Worm (Caenorhabditis elegans) whole organism, L1 larva: Measurements from ENCODE around the gene let-418.

Experiments
- C04F5.9 ChIP-seq: sonication (generic microtip); optimal IDR thresholded peaks from 2 replicates; lab custom pipeline; 2016; ENCODE audit warnings: missing genetic modification characterization, missing compliant biosample characterization
- Y116A8C.19 ChIP-seq: sonication (generic microtip); optimal IDR thresholded peaks from 2 replicates; lab custom pipeline; 2016; ENCODE audit warnings: missing compliant biosample characterization, missing genetic modification characterization, borderline replicate concordance
- ama-1 ChIP-seq: fragments of 150-350 bp; optimal IDR thresholded peaks from 2 replicates; lab custom pipeline; 2014
- blmp-1 ChIP-seq: fragments of 150-350 bp; optimal IDR thresholded peaks from 2 replicates; lab custom pipeline; 2014; ENCODE audit warnings: missing biosample characterization, missing genetic modification characterization
- ceh-8 ChIP-seq: fragments of 200-800 bp; sonication (Bioruptor generic); optimal IDR thresholded peaks from 2 replicates; lab custom pipeline; 2018; ENCODE audit warnings: mild to moderate bottlenecking, missing genetic modification characterization, moderate library complexity, missing compliant biosample characterization
- ceh-82 ChIP-seq, 3 experiments: fragments of 150-350 bp in 1 of 3; sonication (generic microtip) in 2 of 3; optimal IDR thresholded peaks; 2 replicates each; lab custom pipeline; 2014 to 2017; ENCODE audit warnings: missing biosample characterization in 3 of 3, missing genetic modification characterization in 3 of 3
- ces-1 ChIP-seq: fragments of 150-350 bp; optimal IDR thresholded peaks from 2 replicates; lab custom pipeline; 2014; ENCODE audit warnings: missing biosample characterization, missing genetic modification reagents, missing genetic modification characterization
- efl-1 ChIP-seq, 4 experiments: fragments of 150-350 bp; optimal IDR thresholded peaks in 3 of 4; peaks in 1 of 4; 1 replicate in 1 of 4; 2 replicates in 3 of 4; lab custom pipeline; 2014; ENCODE audit warnings: missing biosample characterization in 2 of 4, missing genetic modification characterization in 2 of 4, missing genetic modification reagents in 2 of 4
- egl-27 ChIP-seq, 2 experiments: fragments of 150-350 bp in 1 of 2; sonication (generic microtip); optimal IDR thresholded peaks; 3 replicates each; lab custom pipeline; 2017 to 2018; ENCODE audit warnings: missing biosample characterization in 2 of 2, missing genetic modification characterization in 2 of 2, missing genetic modification reagents in 2 of 2
- elt-3 ChIP-seq, 6 experiments: fragments of 150-350 bp in 1 of 6; sonication (generic microtip); optimal IDR thresholded peaks; 2 replicates each; lab custom pipeline; 2017 to 2018; ENCODE audit warnings: missing biosample characterization in 6 of 6, missing genetic modification characterization in 6 of 6, inconsistent platforms in 1 of 6
- fkh-10 ChIP-seq: sonication (generic microtip); optimal IDR thresholded peaks from 2 replicates; lab custom pipeline; 2017; ENCODE audit warnings: missing biosample characterization, missing genetic modification reagents, missing genetic modification characterization
- fos-1 ChIP-seq: fragments of 150-350 bp; optimal IDR thresholded peaks from 2 replicates; lab custom pipeline; 2014; ENCODE audit warnings: missing biosample characterization, missing genetic modification characterization
- irx-1 ChIP-seq: sonication (generic microtip); optimal IDR thresholded peaks from 2 replicates; lab custom pipeline; 2016; ENCODE audit warnings: missing genetic modification characterization, missing compliant biosample characterization
- lin-13 ChIP-seq: fragments of 150-350 bp; optimal IDR thresholded peaks from 2 replicates; lab custom pipeline; 2014; ENCODE audit warnings: missing biosample characterization, missing genetic modification reagents, missing genetic modification characterization
- lin-14 ChIP-seq: fragments of 200-800 bp; sonication (Bioruptor generic); optimal IDR thresholded peaks from 2 replicates; lab custom pipeline; 2018; ENCODE audit warnings: mild to moderate bottlenecking, missing genetic modification characterization, moderate library complexity, missing compliant biosample characterization
- lin-35 ChIP-seq, 2 experiments: fragments of 150-350 bp; optimal IDR thresholded peaks; 2 replicates each; lab custom pipeline; 2014; ENCODE audit warnings: missing biosample characterization in 2 of 2, missing genetic modification characterization in 2 of 2, missing genetic modification reagents in 2 of 2
- lir-3 ChIP-seq: sonication (generic microtip); optimal IDR thresholded peaks from 2 replicates; lab custom pipeline; 2016; ENCODE audit warnings: mild to moderate bottlenecking, missing genetic modification characterization, moderate library complexity, missing compliant biosample characterization; ENCODE audit not compliant: poor library complexity
- lsy-2 ChIP-seq, 2 experiments: fragments of 150-350 bp; optimal IDR thresholded peaks; 2 replicates each; lab custom pipeline; 2014; ENCODE audit warnings: missing biosample characterization in 2 of 2, missing genetic modification characterization in 2 of 2
- mdl-1 ChIP-seq, 2 experiments: fragments of 150-350 bp; optimal IDR thresholded peaks; 2 replicates each; lab custom pipeline; 2014 to 2017; ENCODE audit warnings: missing biosample characterization in 2 of 2, missing genetic modification characterization in 2 of 2, inconsistent platforms in 1 of 2
- nhr-20 ChIP-seq: sonication (generic microtip); optimal IDR thresholded peaks from 2 replicates; lab custom pipeline; 2016; ENCODE audit warnings: mild to moderate bottlenecking, missing genetic modification characterization, missing compliant biosample characterization
- nhr-76 ChIP-seq: sonication (generic microtip); optimal IDR thresholded peaks from 2 replicates; lab custom pipeline; 2017; ENCODE audit warnings: missing biosample characterization, missing genetic modification characterization
- pag-3 ChIP-seq: sonication (generic microtip); optimal IDR thresholded peaks from 2 replicates; lab custom pipeline; 2017; ENCODE audit warnings: missing genetic modification characterization, mild to moderate bottlenecking, missing compliant biosample characterization, antibody characterized with exemption, borderline replicate concordance; ENCODE audit not compliant: insufficient read depth
- skn-1 ChIP-seq: fragments of 150-350 bp; optimal IDR thresholded peaks from 2 replicates; lab custom pipeline; 2014; ENCODE audit warnings: missing biosample characterization, missing genetic modification characterization
- sptf-1 ChIP-seq: fragments of 150-350 bp; optimal IDR thresholded peaks from 2 replicates; lab custom pipeline; 2014; ENCODE audit warnings: missing biosample characterization, missing genetic modification characterization
- tbx-2 ChIP-seq: sonication (generic microtip); optimal IDR thresholded peaks from 2 replicates; lab custom pipeline; 2016; ENCODE audit warnings: missing genetic modification characterization, missing compliant biosample characterization
- tlp-1 ChIP-seq: fragments of 150-350 bp; optimal IDR thresholded peaks from 2 replicates; lab custom pipeline; 2014; ENCODE audit warnings: missing biosample characterization, missing genetic modification characterization
- unc-62 ChIP-seq: fragments of 150-350 bp; optimal IDR thresholded peaks from 2 replicates; lab custom pipeline; 2014; ENCODE audit warnings: missing biosample characterization, missing genetic modification reagents, missing genetic modification characterization
- unc-86 ChIP-seq: sonication (generic microtip); optimal IDR thresholded peaks from 2 replicates; lab custom pipeline; 2016; ENCODE audit warnings: missing genetic modification characterization, missing compliant biosample characterization
- unc-98 ChIP-seq: fragments of 200-800 bp; sonication (Bioruptor generic); IDR thresholded peaks from 2 replicates; pipeline ENCODE4 v1.3.6; 2022; ENCODE audit warnings: missing genetic modification characterization, missing compliant biosample characterization
- xbp-1 ChIP-seq: sonication (generic microtip); optimal IDR thresholded peaks from 2 replicates; lab custom pipeline; 2016; ENCODE audit warnings: missing genetic modification characterization, missing compliant biosample characterization
- ztf-4 ChIP-seq: fragments of 150-350 bp; optimal IDR thresholded peaks from 2 replicates; lab custom pipeline; 2014; ENCODE audit warnings: missing biosample characterization, missing genetic modification characterization

let-418 gene

ce11 chrV:5780713-5781360, 45.8 kb upstream of the let-418 start, which contains the start of gene F44E7.5 (continued):
- TF ChIP-seq efl-1 (optimal IDR thresholded peaks at IDR 0.05; lab: Kevin White, UChicago) (peak; percentile 34 to 61), efl-1 (GFP tag; optimal IDR thresholded peaks at IDR 0.05 in 1 of 2; lab: Kevin White, UChicago) (peak; percentile 23 to 87), lin-35 (GFP tag; optimal IDR thresholded peaks at IDR 0.05; lab: Kevin White, UChicago) (peak; percentile 0 to 41), mdl-1 (tag; optimal IDR thresholded peaks at IDR 0.05; lab: Kevin White, UChicago) (peak in 1 of 2 experiments; percentile 20)
- TF ChIP-seq, all 84 proteins: peak for 29

ce11 chrV:5782687-5783086, 43.9 kb upstream of the let-418 start, which contains the start of gene fbxa-183:
Gene fbxa-183 (minus strand): TSS chrV:5782787.
- no peak for TF ChIP-seq mdl-1 (tag; optimal IDR thresholded peaks at IDR 0.05; lab: Kevin White, UChicago)
- no peak for TF ChIP-seq blmp-1 (tag; lab: Kevin White, UChicago)
- no peak for TF ChIP-seq efl-1 (optimal IDR thresholded peaks at IDR 0.05; lab: Kevin White, UChicago)
- TF ChIP-seq efl-1 (GFP tag; optimal IDR thresholded peaks at IDR 0.05 in 1 of 2; lab: Kevin White, UChicago) = no peak
- TF ChIP-seq egl-27 (tag; optimal IDR thresholded peaks at IDR 0.05; lab: Kevin White, UChicago) = no peak
- no peak for TF ChIP-seq tlp-1 (tag; lab: Kevin White, UChicago)
- no peak for TF ChIP-seq tbx-2 (tag; lab: Kevin White, UChicago)
- TF ChIP-seq nhr-76 (tag; lab: Kevin White, UChicago) = no peak
- TF ChIP-seq xbp-1 (tag; lab: Kevin White, UChicago) = no peak
- no peak for TF ChIP-seq lir-3
- TF ChIP-seq ztf-4 = no peak
- TF ChIP-seq unc-98 (GFP tag; lab: Robert Waterston, UW) = no peak
- TF ChIP-seq skn-1 (tag; lab: Kevin White, UChicago) = no peak
- TF ChIP-seq Y116A8C.19 (tag; lab: Kevin White, UChicago) = no peak
- no peak for TF ChIP-seq unc-62 (GFP tag; lab: Kevin White, UChicago)

- TF ChIP-seq lin-14 (GFP tag; lab: Kevin White, UChicago) (no peak), fos-1 (tag; lab: Kevin White, UChicago) (no peak), irx-1 (no peak), nhr-76 (tag; lab: Kevin White, UChicago) (no peak), unc-98 (GFP tag; lab: Robert Waterston, UW) (no peak), unc-86 (no peak), skn-1 (tag; lab: Kevin White, UChicago) (no peak), elt-3 (tag; optimal IDR thresholded peaks at IDR 0.05; lab: Kevin White, UChicago) (no peak), ces-1 (GFP tag; lab: Kevin White, UChicago) (no peak), lin-13 (GFP tag; lab: Kevin White, UChicago) (no peak), sptf-1 (tag; lab: Kevin White, UChicago) (no peak), lsy-2 (tag; optimal IDR thresholded peaks at IDR 0.05; lab: Kevin White, UChicago) (no peak), ceh-82 (tag; optimal IDR thresholded peaks at IDR 0.05; lab: Kevin White, UChicago) (no peak), pag-3 (tag; lab: Kevin White, UChicago) (no peak), C04F5.9 (no peak), lir-3 (no peak), ama-1 (lab: Kevin White, UChicago) (no peak), ceh-8 (GFP tag; lab: Kevin White, UChicago) (no peak)
- TF ChIP-seq, all 84 proteins: peak for 0
Measured at ce11 chrV:5785372-5785771, 41.3 kb upstream of the let-418 start, which contains the start of gene F44E7.7. Gene F44E7.7 (minus strand): TSS chrV:5785472.

- TF ChIP-seq nhr-20 (tag; lab: Kevin White, UChicago) = peak; percentile 0
- TF ChIP-seq fkh-10 (GFP tag; lab: Kevin White, UChicago) = no peak
- TF ChIP-seq lin-14 (GFP tag; lab: Kevin White, UChicago) = peak; percentile 62
- TF ChIP-seq, all 84 proteins: peak for 2
Measured at ce11 chrV:5788650-5789049, 38.0 kb upstream of the let-418 start.
